Fruit fly (Drosophila melanogaster): ENCODE measurements around the gene CG33169.

- no peak for TF ChIP-seq CG8478 (optimal IDR thresholded peaks at IDR 0.05)
- TF ChIP-seq CTCF (optimal IDR thresholded peaks at IDR 0.05), result no peak
Measured at dm6 chr3L:22879344-22879723, 15.7 kb downstream of the CG33169 start.

All from S2 (cell line).